Worm (Caenorhabditis elegans) whole organism, mixed stage, embryonic: Measurements from ENCODE around the gene R10E4.7.
A peak's percentile ranks its signal among the peaks of the same experiment; 100 is the strongest.

Experiments
- M03D4.4 ChIP-seq: sonication (generic microtip); optimal IDR thresholded peaks from 2 replicates; lab custom pipeline; 2017; ENCODE audit warnings: mild to moderate bottlenecking, missing genetic modification characterization, missing compliant biosample characterization
- bed-3 ChIP-seq: fragments of 200-800 bp; sonication (Bioruptor generic); optimal IDR thresholded peaks from 3 replicates; lab custom pipeline; 2018; ENCODE audit warnings: mild to moderate bottlenecking, missing genetic modification characterization, moderate library complexity, missing compliant biosample characterization
- blmp-1 ChIP-seq: fragments of 150-350 bp; optimal IDR thresholded peaks from 2 replicates; lab custom pipeline; 2014; ENCODE audit warnings: missing biosample characterization, missing genetic modification characterization
- ceh-39 ChIP-seq: fragments of 150-350 bp; optimal IDR thresholded peaks from 2 replicates; lab custom pipeline; 2014; ENCODE audit warnings: missing biosample characterization, missing genetic modification characterization
- ceh-43 ChIP-seq: fragments of 200-800 bp; sonication (Bioruptor generic); optimal IDR thresholded peaks from 2 replicates; lab custom pipeline; 2018; ENCODE audit warnings: mild to moderate bottlenecking, missing genetic modification characterization, moderate library complexity, missing compliant biosample characterization
- ceh-83 ChIP-seq: fragments of 200-800 bp; sonication (Bioruptor generic); optimal IDR thresholded peaks from 2 replicates; lab custom pipeline; 2018; ENCODE audit warnings: mild to moderate bottlenecking, missing genetic modification characterization, missing compliant biosample characterization
- ces-1 ChIP-seq: fragments of 150-350 bp; optimal IDR thresholded peaks from 2 replicates; lab custom pipeline; 2014; ENCODE audit warnings: missing biosample characterization, missing genetic modification reagents, missing genetic modification characterization
- drap-1 ChIP-seq: fragments of 200-800 bp; sonication (Bioruptor generic); optimal IDR thresholded peaks from 3 replicates; lab custom pipeline; 2018; ENCODE audit warnings: mild to moderate bottlenecking, missing genetic modification characterization, missing compliant biosample characterization
- elt-1 ChIP-seq: sonication (generic microtip); optimal IDR thresholded peaks from 2 replicates; lab custom pipeline; 2017; ENCODE audit warnings: missing genetic modification characterization, mild to moderate bottlenecking, missing compliant biosample characterization, antibody characterized with exemption, moderate library complexity, borderline replicate concordance; ENCODE audit not compliant: insufficient read depth
- elt-3 ChIP-seq: fragments of 150-350 bp; optimal IDR thresholded peaks from 2 replicates; lab custom pipeline; 2014; ENCODE audit warnings: missing biosample characterization, missing genetic modification characterization
- flh-1 ChIP-seq: fragments of 200-800 bp; sonication (Bioruptor generic); optimal IDR thresholded peaks from 2 replicates; lab custom pipeline; 2018; ENCODE audit warnings: mild to moderate bottlenecking, missing genetic modification characterization, moderate library complexity, missing compliant biosample characterization
- ham-2 ChIP-seq: fragments of 200-800 bp; sonication (Bioruptor generic); optimal IDR thresholded peaks from 2 replicates; lab custom pipeline; 2018; ENCODE audit warnings: mild to moderate bottlenecking, missing genetic modification characterization, missing compliant biosample characterization
- hlh-1 ChIP-seq: fragments of 150-350 bp; optimal IDR thresholded peaks from 2 replicates; lab custom pipeline; 2014; ENCODE audit warnings: missing biosample characterization, missing genetic modification reagents, missing genetic modification characterization
- lin-13 ChIP-seq: fragments of 150-350 bp; optimal IDR thresholded peaks from 2 replicates; lab custom pipeline; 2014; ENCODE audit warnings: missing biosample characterization, missing genetic modification characterization
- lin-32 ChIP-seq: fragments of 200-800 bp; sonication (Bioruptor generic); optimal IDR thresholded peaks from 2 replicates; lab custom pipeline; 2018; ENCODE audit warnings: mild to moderate bottlenecking, missing genetic modification characterization, missing compliant biosample characterization
- lsy-2 ChIP-seq: fragments of 150-350 bp; optimal IDR thresholded peaks from 2 replicates; lab custom pipeline; 2014; ENCODE audit warnings: missing biosample characterization, missing genetic modification characterization
- mep-1 ChIP-seq: fragments of 150-350 bp; optimal IDR thresholded peaks from 2 replicates; lab custom pipeline; 2017; ENCODE audit warnings: missing biosample characterization, missing genetic modification reagents, missing genetic modification characterization, inconsistent platforms
- nhr-12 ChIP-seq: fragments of 150-350 bp; optimal IDR thresholded peaks from 2 replicates; lab custom pipeline; 2014; ENCODE audit warnings: missing biosample characterization, missing genetic modification characterization
- nhr-237 ChIP-seq: fragments of 150-350 bp; optimal IDR thresholded peaks from 2 replicates; lab custom pipeline; 2014; ENCODE audit warnings: missing biosample characterization, missing genetic modification characterization
- nhr-76 ChIP-seq: sonication (generic microtip); optimal IDR thresholded peaks from 2 replicates; lab custom pipeline; 2017; ENCODE audit warnings: missing biosample characterization, missing genetic modification characterization
- sem-2 ChIP-seq: fragments of 200-800 bp; sonication (Bioruptor generic); optimal IDR thresholded peaks from 2 replicates; lab custom pipeline; 2018; ENCODE audit warnings: mild to moderate bottlenecking, missing genetic modification characterization, missing compliant biosample characterization
- unc-120 ChIP-seq: sonication (generic microtip); optimal IDR thresholded peaks from 2 replicates; lab custom pipeline; 2017; ENCODE audit warnings: missing genetic modification characterization, missing compliant biosample characterization; ENCODE audit not compliant: poor library complexity, severe bottlenecking
- unc-62 ChIP-seq: fragments of 150-350 bp; optimal IDR thresholded peaks from 2 replicates; lab custom pipeline; 2014; ENCODE audit warnings: missing biosample characterization, missing genetic modification reagents, missing genetic modification characterization
- zip-8 ChIP-seq: fragments of 150-350 bp; optimal IDR thresholded peaks from 2 replicates; lab custom pipeline; 2014; ENCODE audit warnings: missing biosample characterization, missing genetic modification characterization
- ztf-11 ChIP-seq: fragments of 150-350 bp; optimal IDR thresholded peaks from 2 replicates; lab custom pipeline; 2014; ENCODE audit warnings: missing biosample characterization, missing genetic modification characterization

R10E4.7 gene

ce11 chrIII:4317065-4317752, 22.6 kb downstream of the R10E4.7 start, which contains the start of gene tag-131:
TSS of gene tag-131 (plus strand) at chrIII:4317702.
- no peak for TF ChIP-seq elt-1 (tag; lab: Kevin White, UChicago)
- TF ChIP-seq ces-1 (GFP tag; lab: Kevin White, UChicago) = no peak
- peak; percentile 4 for TF ChIP-seq elt-3
- TF ChIP-seq M03D4.4 (tag; lab: Kevin White, UChicago) = no peak
- no peak for TF ChIP-seq flh-1 (GFP tag; lab: Kevin White, UChicago)
- peak; percentile 41 for TF ChIP-seq unc-120
- TF ChIP-seq unc-62 = peak; percentile 64
- TF ChIP-seq mep-1 (tag; lab: Kevin White, UChicago) = no peak
- TF ChIP-seq hlh-1 (tag; lab: Kevin White, UChicago) = peak; percentile 74
- no peak for TF ChIP-seq sem-2 (GFP tag; lab: Kevin White, UChicago)
- TF ChIP-seq zip-8 (tag; lab: Kevin White, UChicago) = no peak
- peak; percentile 15 for TF ChIP-seq blmp-1 (tag; lab: Kevin White, UChicago)
- peak; percentile 3 for TF ChIP-seq ceh-39 (tag; lab: Kevin White, UChicago)
- no peak for TF ChIP-seq lin-13 (tag; lab: Kevin White, UChicago)
- no peak for TF ChIP-seq ceh-43 (GFP tag; lab: Kevin White, UChicago)
- TF ChIP-seq, all 35 proteins: peak for 6

DNA sequence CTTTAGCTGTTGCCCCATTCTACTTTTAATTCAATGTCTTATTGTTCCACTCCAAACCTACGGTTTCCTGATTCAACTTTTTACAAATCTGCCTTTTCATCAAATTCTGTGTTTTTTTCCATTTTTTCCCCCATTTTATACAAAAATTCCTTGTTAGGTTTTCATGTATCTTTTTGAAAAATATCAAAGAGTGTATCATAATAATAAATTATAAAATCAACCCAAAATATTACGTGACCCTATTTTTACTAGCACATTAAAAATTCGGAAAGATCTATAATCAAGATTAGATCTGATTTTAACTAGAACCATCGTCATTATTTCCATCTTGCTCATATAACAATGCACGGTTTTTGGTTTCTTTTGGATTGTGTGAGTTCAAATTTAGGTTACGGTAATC, 25.5 kb downstream of the R10E4.7 start, which contains the start of gene H38K22.6:
Gene H38K22.6, plus strand, starts transcription at position 301 of the 400 bp plus-strand sequence.
- TF ChIP-seq bed-3 (GFP tag; lab: Kevin White, UChicago) (no peak), lsy-2 (no peak), sem-2 (GFP tag; lab: Kevin White, UChicago) (no peak), ceh-43 (GFP tag; lab: Kevin White, UChicago) (no peak), nhr-237 (tag; lab: Kevin White, UChicago) (no peak), M03D4.4 (tag; lab: Kevin White, UChicago) (no peak), blmp-1 (tag; lab: Kevin White, UChicago) (no peak), elt-1 (tag; lab: Kevin White, UChicago) (no peak)

ce11 chrIII:4321399-4321798, 26.8 kb downstream of the R10E4.7 start, which contains the start of gene H38K22.7:
TSS of gene H38K22.7 (plus strand) at chrIII:4321699.
- no peak for TF ChIP-seq ham-2 (GFP tag; lab: Kevin White, UChicago)
- TF ChIP-seq sem-2 (GFP tag; lab: Kevin White, UChicago) = no peak
- no peak for TF ChIP-seq nhr-76 (tag; lab: Kevin White, UChicago)
- TF ChIP-seq unc-120 = no peak
- no peak for TF ChIP-seq ztf-11 (tag; lab: Kevin White, UChicago)
- TF ChIP-seq elt-3 = no peak
- TF ChIP-seq lin-13 (tag; lab: Kevin White, UChicago) = no peak
- no peak for TF ChIP-seq blmp-1 (tag; lab: Kevin White, UChicago)
- no peak for TF ChIP-seq elt-1 (tag; lab: Kevin White, UChicago)
- TF ChIP-seq mep-1 (tag; lab: Kevin White, UChicago) = no peak

DNA sequence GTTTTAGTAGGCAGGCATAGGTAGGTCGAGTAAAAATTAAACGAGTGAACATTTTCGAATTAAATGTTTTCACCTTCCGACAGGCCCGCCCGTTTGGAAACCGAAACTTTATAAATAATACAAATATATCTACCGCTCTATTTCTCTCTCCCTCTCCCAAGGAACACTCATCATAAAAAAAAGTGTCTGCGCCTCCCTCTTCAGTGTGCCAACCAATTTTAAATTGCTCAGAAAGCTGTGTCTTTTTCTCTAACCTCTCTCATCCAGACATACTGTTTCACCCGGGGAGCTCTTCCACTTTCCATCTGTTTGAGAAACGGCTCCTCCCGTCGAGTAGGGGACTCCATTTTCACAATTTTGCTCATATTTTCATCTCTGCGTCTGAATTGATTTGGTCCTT, 28.5 kb downstream of the R10E4.7 start:
- TF ChIP-seq drap-1 (GFP tag; lab: Kevin White, UChicago) = no peak
- no peak for TF ChIP-seq elt-1 (tag; lab: Kevin White, UChicago)
- peak; percentile 73 for TF ChIP-seq ces-1 (GFP tag; lab: Kevin White, UChicago)
- TF ChIP-seq nhr-237 (tag; lab: Kevin White, UChicago) = peak; percentile 30
- TF ChIP-seq ztf-11 (tag; lab: Kevin White, UChicago) = no peak
- no peak for TF ChIP-seq ceh-83 (GFP tag; lab: Kevin White, UChicago)
- peak; percentile 55 for TF ChIP-seq unc-120
- TF ChIP-seq lin-32 (GFP tag; lab: Kevin White, UChicago) = no peak

DNA sequence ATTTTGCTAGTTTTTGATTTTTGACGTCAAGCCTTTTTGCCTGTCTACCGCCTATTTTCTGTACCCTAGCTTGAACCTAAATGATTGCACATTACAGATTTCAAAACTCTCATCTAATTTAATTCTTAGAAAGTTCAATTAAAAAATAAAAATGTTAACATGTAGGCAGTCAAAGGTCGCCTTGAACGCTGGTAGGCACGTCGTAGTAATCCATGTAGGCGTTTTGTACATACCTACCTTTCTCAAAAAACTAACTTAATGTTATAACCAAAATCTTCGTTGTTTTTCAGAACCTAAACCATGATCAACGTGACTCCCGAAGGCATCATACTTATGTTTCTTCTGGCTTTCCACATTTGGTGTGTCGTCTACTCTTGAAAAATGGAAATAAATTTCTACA, 29.2 kb downstream of the R10E4.7 start, which contains the start of gene H38K22.9:
Gene H38K22.9, plus strand, starts transcription at position 301 of the 400 bp plus-strand sequence.
- TF ChIP-seq drap-1 (GFP tag; lab: Kevin White, UChicago) = no peak

DNA sequence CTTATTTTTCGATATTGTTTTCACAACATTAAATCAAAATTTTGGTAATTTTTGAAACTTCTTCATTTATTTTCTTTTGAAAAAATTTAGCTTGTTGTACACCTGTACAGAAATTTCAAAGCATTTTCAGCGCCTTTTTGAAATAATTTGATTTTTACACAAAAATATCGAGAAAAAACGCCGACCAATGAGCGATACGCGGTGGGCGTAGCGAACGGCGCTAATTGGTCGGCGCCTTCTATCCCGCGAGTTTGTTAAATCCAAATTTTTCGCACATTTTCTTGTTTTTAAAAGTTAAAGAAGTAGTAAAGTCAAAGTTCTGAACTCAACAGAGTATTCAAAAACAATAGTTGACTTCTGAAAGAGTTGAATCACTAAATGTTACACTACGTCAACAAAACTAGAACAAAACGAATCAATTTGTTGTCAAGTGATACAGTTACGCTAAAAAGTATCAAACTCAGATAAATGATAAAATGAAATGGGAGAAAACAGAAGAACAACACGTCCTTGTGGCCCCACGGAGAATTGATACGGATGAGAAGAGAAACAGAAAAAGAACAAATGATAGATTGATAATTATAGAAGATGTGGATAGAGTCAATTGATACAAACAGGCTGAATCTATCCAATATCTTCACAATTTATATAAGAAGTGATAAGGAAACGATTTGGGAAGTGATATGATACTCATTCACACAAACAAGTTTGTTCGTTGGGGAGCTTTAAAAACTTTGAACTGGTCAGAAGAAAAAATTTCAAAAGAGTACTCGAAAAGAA, 33.8 kb downstream of the R10E4.7 start:
- TF ChIP-seq elt-3 (peak; percentile 19), nhr-12 (tag; lab: Kevin White, UChicago) (no peak)
